Worm (Caenorhabditis elegans) whole organism, midembryonic: Measurements from ENCODE around the gene tpp-2.

ENCODE experiments used
- klf-2 ChIP-seq: fragments of 200-800 bp; sonication (Bioruptor generic); conservative IDR thresholded peaks from 2 replicates; pipeline ENCODE4 v1.3.6; 2022; ENCODE audit warnings: missing genetic modification reagents, missing genetic modification characterization, missing compliant biosample characterization
- med-1 ChIP-seq: sonication (generic microtip); optimal IDR thresholded peaks from 2 replicates; lab custom pipeline; 2017; ENCODE audit warnings: missing genetic modification characterization, mild to moderate bottlenecking, missing compliant biosample characterization, antibody characterized with exemption, missing genetic modification reagents; ENCODE audit not compliant: insufficient read depth

DNA sequence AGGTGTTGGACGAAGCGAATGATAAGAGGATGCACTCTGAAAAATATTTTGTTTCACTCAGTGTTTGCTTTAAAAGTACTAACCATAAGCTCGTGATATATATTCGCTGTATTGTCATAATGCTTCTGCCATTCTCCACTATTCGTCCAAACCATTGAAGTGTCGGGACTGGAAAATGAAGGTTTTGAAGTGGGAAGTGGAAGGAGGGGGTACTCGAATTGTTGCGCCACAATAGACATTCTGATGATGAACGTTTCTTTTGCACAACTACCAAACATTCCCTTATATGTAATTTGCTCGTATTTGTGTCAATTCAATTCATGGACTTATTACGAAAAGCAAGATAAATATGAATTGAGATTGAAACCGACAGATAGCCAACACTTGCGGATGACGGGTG lies 17.9 kb upstream of the tpp-2 start:
- no peak for TF ChIP-seq klf-2 (GFP tag; lab: Robert Waterston, UW)
- no peak for TF ChIP-seq med-1 (GFP tag; lab: Kevin White, UChicago)
